Worm (Caenorhabditis elegans): ENCODE data around the gene C44B9.3.

C44B9.3 gene

ce11 chrIII:10848858-10849257, 31.1 kb downstream of the C44B9.3 start, which contains the start of the genes fbxb-85 and hex-3 (continued):
- TF ChIP-seq nhr-27 (tag; optimal IDR thresholded peaks at IDR 0.05) (no peak), unc-130 (GFP tag; optimal IDR thresholded peaks at IDR 0.05) (peak; percentile 77), Y56A3A.18 (GFP tag; IDR thresholded peaks at IDR 0.05) (peak; percentile 86; the same call in 1 of the 2 replicates), attf-5 (GFP tag; optimal IDR thresholded peaks at IDR 0.05) (peak; percentile 94), K11D2.4 (GFP tag; IDR thresholded peaks at IDR 0.05) (peak; percentile 92), die-1 (tag; optimal IDR thresholded peaks at IDR 0.05) (peak; percentile 41), tlf-1 (GFP tag; optimal IDR thresholded peaks at IDR 0.05) (peak; percentile 93), atf-7 (tag; optimal IDR thresholded peaks at IDR 0.05) (peak; percentile 86), sptf-2 (GFP tag; optimal IDR thresholded peaks at IDR 0.05) (no peak), rec-8 (tag; optimal IDR thresholded peaks at IDR 0.05) (peak in 1 of 2 experiments; percentile 45), lin-26 (GFP tag; IDR thresholded peaks at IDR 0.05) (peak; percentile 48; the same call in 1 of the 2 replicates), ztf-26 (tag; optimal IDR thresholded peaks at IDR 0.05) (peak; percentile 86), attf-6 (GFP tag; IDR thresholded peaks at IDR 0.05) (no peak), ceh-58 (GFP tag; IDR thresholded peaks at IDR 0.05) (no peak), nfyb-1 (GFP tag; IDR thresholded peaks at IDR 0.05) (peak; percentile 96), bed-2 (GFP tag; IDR thresholded peaks at IDR 0.05) (no peak), madf-8 (GFP tag; conservative IDR thresholded peaks at IDR 0.05) (peak; percentile 73), nfya-2 (GFP tag; IDR thresholded peaks at IDR 0.05) (0 out of 2 replicates have a peak, but pooled peaks have one; percentile 56), snpc-3.4 (tag; optimal IDR thresholded peaks at IDR 0.05) (peak; percentile 82), lin-40 (tag; optimal IDR thresholded peaks at IDR 0.05) (peak; percentile 96), B0035.1 (tag; optimal IDR thresholded peaks at IDR 0.05) (no peak), rpc-1 (optimal IDR thresholded peaks at IDR 0.05) (no peak), rpc-1 (tag; optimal IDR thresholded peaks at IDR 0.05) (no peak), ceh-27 (GFP tag; optimal IDR thresholded peaks at IDR 0.05) (peak; percentile 85), ztf-25 (GFP tag; IDR thresholded peaks at IDR 0.05) (no peak), ccch-3 (GFP tag; optimal IDR thresholded peaks at IDR 0.05) (no peak), ets-4 (GFP tag; optimal IDR thresholded peaks at IDR 0.05) (no peak), aptf-3 (GFP tag; IDR thresholded peaks at IDR 0.05) (no peak), rcor-1 (GFP tag; IDR thresholded peaks at IDR 0.05) (peak; percentile 93), Y67H2A.10 (GFP tag; conservative IDR thresholded peaks at IDR 0.05) (no peak), dpl-1 (GFP tag; optimal IDR thresholded peaks at IDR 0.05) (peak; percentile 60), ceh-100 (GFP tag; IDR thresholded peaks at IDR 0.05) (peak; percentile 93), F49E8.2 (tag; optimal IDR thresholded peaks at IDR 0.05; ENCODE audit: insufficient read depth) (peak; percentile 65), nhr-120 (GFP tag; IDR thresholded peaks at IDR 0.05) (no peak), egl-18 (GFP tag; IDR thresholded peaks at IDR 0.05) (no peak), hsf-1 (GFP tag; IDR thresholded peaks at IDR 0.05) (peak; percentile 81), hmg-20 (GFP tag; IDR thresholded peaks at IDR 0.05) (peak; percentile 85), snpc-4 (GFP tag; optimal IDR thresholded peaks at IDR 0.05) (peak; percentile 36), snpc-4 (tag; optimal IDR thresholded peaks at IDR 0.05) (peak; percentile 26 to 82 (median 66))

DNA sequence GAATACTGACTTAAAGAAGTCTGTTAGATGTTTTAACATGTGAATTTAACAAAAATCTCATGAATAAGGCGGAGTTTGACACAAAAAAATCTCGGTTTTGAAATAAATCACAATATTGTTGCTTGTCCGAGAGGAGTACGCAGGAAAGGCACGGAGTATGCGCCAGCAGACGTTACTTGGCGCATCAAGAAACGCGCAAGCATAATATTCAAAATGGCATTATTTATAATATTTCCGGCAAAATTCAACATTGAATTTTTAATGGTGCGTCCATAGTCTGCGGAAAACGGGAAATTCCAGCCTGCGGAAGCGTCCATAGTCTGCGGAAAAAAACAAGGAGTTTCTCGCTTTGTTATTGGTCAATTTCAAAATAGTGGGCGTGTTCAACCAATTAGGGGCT, 35.1 kb downstream of the C44B9.3 start, which contains the start of gene pde-12:
pde-12 (minus strand) TSS at position 148 of the 400 bp plus-strand sequence.
- no peak for TF ChIP-seq K12H6.12 (tag; optimal IDR thresholded peaks at IDR 0.05)
- peak; percentile 82 for TF ChIP-seq ceh-100 (GFP tag; IDR thresholded peaks at IDR 0.05)
- TF ChIP-seq lir-1 (GFP tag; conservative IDR thresholded peaks at IDR 0.05) = peak; percentile 52; the same call in 1 of the 2 replicates
- TF ChIP-seq hmg-20 (GFP tag; IDR thresholded peaks at IDR 0.05) = peak; percentile 75; the same call in 1 of the 2 replicates
- peak in 1 of 2 experiments; percentile 39 for TF ChIP-seq let-607 (tag; optimal IDR thresholded peaks at IDR 0.05)
- peak; percentile 42 for TF ChIP-seq madf-8 (GFP tag; conservative IDR thresholded peaks at IDR 0.05)
- TF ChIP-seq F57C9.4 (tag; optimal IDR thresholded peaks at IDR 0.05) = no peak
- TF ChIP-seq nfyb-1 (GFP tag; IDR thresholded peaks at IDR 0.05) = peak; percentile 95
- TF ChIP-seq mcd-1 (GFP tag; IDR thresholded peaks at IDR 0.05) = peak; percentile 90
- TF ChIP-seq xnd-1 (tag; optimal IDR thresholded peaks at IDR 0.05) = peak; percentile 31
- no peak for TF ChIP-seq F49E8.2 (tag; optimal IDR thresholded peaks at IDR 0.05; ENCODE audit: insufficient read depth)
- peak; percentile 94 for TF ChIP-seq ztf-18 (tag; optimal IDR thresholded peaks at IDR 0.05)
- peak; percentile 63 for TF ChIP-seq tlf-1 (GFP tag; optimal IDR thresholded peaks at IDR 0.05)
- peak; percentile 8 for TF ChIP-seq somi-1 (GFP tag; optimal IDR thresholded peaks at IDR 0.05)
- 0 out of 2 replicates have a peak, but pooled peaks have one; percentile 52 for TF ChIP-seq Y95B8A.8 (GFP tag; IDR thresholded peaks at IDR 0.05)
- no peak for TF ChIP-seq egrh-3 (GFP tag; IDR thresholded peaks at IDR 0.05)

Data from whole organism, young adult.